Worm (Caenorhabditis elegans) whole organism, L1 larva: ENCODE results near the gene R05D3.8.
A peak's percentile ranks its signal among the peaks of the same experiment; 100 is the strongest.

ENCODE experiments used
- C34B4.2 ChIP-seq: sonication (generic microtip); optimal IDR thresholded peaks from 2 replicates; lab custom pipeline; 2017; ENCODE audit warnings: mild to moderate bottlenecking, missing genetic modification characterization, missing compliant biosample characterization
- blmp-1 ChIP-seq: fragments of 150-350 bp; optimal IDR thresholded peaks from 2 replicates; lab custom pipeline; 2014; ENCODE audit warnings: missing biosample characterization, missing genetic modification characterization
- ceh-63 ChIP-seq: fragments of 200-800 bp; sonication (Bioruptor generic); optimal IDR thresholded peaks from 2 replicates; lab custom pipeline; 2018; ENCODE audit warnings: mild to moderate bottlenecking, missing genetic modification characterization, missing compliant biosample characterization
- ceh-82 ChIP-seq, 3 experiments: fragments of 150-350 bp in 1 of 3; sonication (generic microtip) in 2 of 3; optimal IDR thresholded peaks; 2 replicates each; lab custom pipeline; 2014 to 2017; ENCODE audit warnings: missing biosample characterization in 3 of 3, missing genetic modification characterization in 3 of 3
- ceh-88 ChIP-seq: fragments of 200-800 bp; sonication (Bioruptor generic); IDR thresholded peaks from 2 replicates; pipeline ENCODE4 v1.3.6; 2022; ENCODE audit warnings: missing genetic modification characterization, missing compliant biosample characterization
- ceh-90 ChIP-seq: sonication (generic microtip); optimal IDR thresholded peaks from 2 replicates; lab custom pipeline; 2016; ENCODE audit warnings: missing genetic modification characterization, missing compliant biosample characterization
- ces-1 ChIP-seq: fragments of 150-350 bp; optimal IDR thresholded peaks from 2 replicates; lab custom pipeline; 2014; ENCODE audit warnings: missing biosample characterization, missing genetic modification reagents, missing genetic modification characterization
- dsc-1 ChIP-seq: sonication (generic microtip); optimal IDR thresholded peaks from 2 replicates; lab custom pipeline; 2016; ENCODE audit warnings: mild to moderate bottlenecking, missing genetic modification characterization, missing compliant biosample characterization
- efl-1 ChIP-seq, 4 experiments: fragments of 150-350 bp; optimal IDR thresholded peaks in 3 of 4; peaks in 1 of 4; 1 replicate in 1 of 4; 2 replicates in 3 of 4; lab custom pipeline; 2014; ENCODE audit warnings: missing biosample characterization in 2 of 4, missing genetic modification characterization in 2 of 4, missing genetic modification reagents in 2 of 4
- elt-2 ChIP-seq: sonication (generic microtip); optimal IDR thresholded peaks from 2 replicates; lab custom pipeline; 2016; ENCODE audit warnings: missing genetic modification characterization, mild to moderate bottlenecking, inconsistent platforms, missing compliant biosample characterization, missing genetic modification reagents
- ets-5 ChIP-seq: fragments of 200-800 bp; sonication (Bioruptor generic); IDR thresholded peaks from 2 replicates; pipeline ENCODE4 v1.3.6; 2022; ENCODE audit warnings: missing genetic modification characterization, missing compliant biosample characterization
- fkh-4 ChIP-seq: sonication (generic microtip); optimal IDR thresholded peaks from 2 replicates; lab custom pipeline; 2016; ENCODE audit warnings: missing compliant biosample characterization, missing genetic modification characterization, borderline replicate concordance
- grh-1 ChIP-seq: fragments of 200-800 bp; sonication (Bioruptor generic); IDR thresholded peaks from 2 replicates; pipeline ENCODE4 v1.3.6; 2022; ENCODE audit warnings: missing genetic modification reagents, missing genetic modification characterization, missing compliant biosample characterization
- hlh-17 ChIP-seq: fragments of 200-800 bp; sonication (Bioruptor generic); optimal IDR thresholded peaks from 2 replicates; lab custom pipeline; 2018; ENCODE audit warnings: missing genetic modification characterization, mild to moderate bottlenecking, missing compliant biosample characterization, moderate library complexity, borderline replicate concordance
- hlh-4 ChIP-seq: sonication (generic microtip); optimal IDR thresholded peaks from 2 replicates; lab custom pipeline; 2016; ENCODE audit warnings: mild to moderate bottlenecking, missing genetic modification characterization, missing compliant biosample characterization
- hpl-2 ChIP-seq: fragments of 150-350 bp; optimal IDR thresholded peaks from 2 replicates; lab custom pipeline; 2014; ENCODE audit warnings: missing biosample characterization, missing genetic modification reagents, missing genetic modification characterization
- irx-1 ChIP-seq: sonication (generic microtip); optimal IDR thresholded peaks from 2 replicates; lab custom pipeline; 2016; ENCODE audit warnings: missing genetic modification characterization, missing compliant biosample characterization
- isw-1 ChIP-seq: fragments of 200-800 bp; sonication (Bioruptor generic); IDR thresholded peaks from 2 replicates; pipeline ENCODE4 v1.3.6; 2022; ENCODE audit warnings: missing genetic modification characterization, missing compliant biosample characterization
- jun-1 ChIP-seq: fragments of 150-350 bp; optimal IDR thresholded peaks from 2 replicates; lab custom pipeline; 2014; ENCODE audit warnings: missing biosample characterization, missing genetic modification reagents, missing genetic modification characterization
- lin-13 ChIP-seq: fragments of 150-350 bp; optimal IDR thresholded peaks from 2 replicates; lab custom pipeline; 2014; ENCODE audit warnings: missing biosample characterization, missing genetic modification reagents, missing genetic modification characterization
- lin-15B ChIP-seq: fragments of 150-350 bp; sonication (generic microtip); optimal IDR thresholded peaks from 3 replicates; lab custom pipeline; 2014; ENCODE audit warnings: missing biosample characterization, missing genetic modification characterization
- lin-35 ChIP-seq, 2 experiments: fragments of 150-350 bp; optimal IDR thresholded peaks; 2 replicates each; lab custom pipeline; 2014; ENCODE audit warnings: missing biosample characterization in 2 of 2, missing genetic modification characterization in 2 of 2, missing genetic modification reagents in 2 of 2
- lin-39 ChIP-seq: fragments of 150-350 bp; optimal IDR thresholded peaks from 2 replicates; lab custom pipeline; 2014; ENCODE audit warnings: missing biosample characterization, missing genetic modification reagents, missing genetic modification characterization
- lir-3 ChIP-seq: sonication (generic microtip); optimal IDR thresholded peaks from 2 replicates; lab custom pipeline; 2016; ENCODE audit warnings: mild to moderate bottlenecking, missing genetic modification characterization, moderate library complexity, missing compliant biosample characterization; ENCODE audit not compliant: poor library complexity
- mdl-1 ChIP-seq, 2 experiments: fragments of 150-350 bp; optimal IDR thresholded peaks; 2 replicates each; lab custom pipeline; 2014 to 2017; ENCODE audit warnings: missing biosample characterization in 2 of 2, missing genetic modification characterization in 2 of 2, inconsistent platforms in 1 of 2
- mep-1 ChIP-seq: fragments of 150-350 bp; optimal IDR thresholded peaks from 2 replicates; lab custom pipeline; 2014; ENCODE audit warnings: missing biosample characterization, missing genetic modification characterization
- nhr-12 ChIP-seq: sonication (generic microtip); optimal IDR thresholded peaks from 2 replicates; lab custom pipeline; 2017; ENCODE audit warnings: missing biosample characterization, missing genetic modification characterization
- nhr-20 ChIP-seq: sonication (generic microtip); optimal IDR thresholded peaks from 2 replicates; lab custom pipeline; 2016; ENCODE audit warnings: mild to moderate bottlenecking, missing genetic modification characterization, missing compliant biosample characterization
- nhr-47 ChIP-seq: sonication (generic microtip); optimal IDR thresholded peaks from 2 replicates; lab custom pipeline; 2016; ENCODE audit warnings: mild to moderate bottlenecking, missing genetic modification characterization, moderate library complexity, missing compliant biosample characterization
- nhr-77 ChIP-seq: fragments of 150-350 bp; optimal IDR thresholded peaks from 2 replicates; lab custom pipeline; 2014; ENCODE audit warnings: missing biosample characterization, missing genetic modification characterization
- nhr-85 ChIP-seq: sonication (generic microtip); peaks from one replicate; lab custom pipeline; 2016; ENCODE audit warnings: missing genetic modification characterization, inconsistent platforms, missing compliant biosample characterization
- nhr-90 ChIP-seq: sonication (generic microtip); optimal IDR thresholded peaks from 2 replicates; lab custom pipeline; 2016; ENCODE audit warnings: mild to moderate bottlenecking, missing genetic modification characterization, missing compliant biosample characterization; ENCODE audit not compliant: poor library complexity
- pag-3 ChIP-seq: sonication (generic microtip); optimal IDR thresholded peaks from 2 replicates; lab custom pipeline; 2017; ENCODE audit warnings: missing genetic modification characterization, mild to moderate bottlenecking, missing compliant biosample characterization, antibody characterized with exemption, borderline replicate concordance; ENCODE audit not compliant: insufficient read depth
- pqm-1 ChIP-seq: sonication (generic microtip); optimal IDR thresholded peaks from 3 replicates; lab custom pipeline; 2017; ENCODE audit warnings: missing biosample characterization, missing genetic modification characterization
- skn-1 ChIP-seq: fragments of 150-350 bp; optimal IDR thresholded peaks from 2 replicates; lab custom pipeline; 2014; ENCODE audit warnings: missing biosample characterization, missing genetic modification characterization
- snpc-4 ChIP-seq: fragments of 150-350 bp; optimal IDR thresholded peaks from 2 replicates; lab custom pipeline; 2014; ENCODE audit warnings: missing biosample characterization, missing genetic modification characterization
- snu-23 ChIP-seq: sonication (generic microtip); optimal IDR thresholded peaks from 2 replicates; lab custom pipeline; 2016; ENCODE audit warnings: missing genetic modification characterization, missing compliant biosample characterization
- sox-4 ChIP-seq: sonication (generic microtip); optimal IDR thresholded peaks from 2 replicates; lab custom pipeline; 2016; ENCODE audit warnings: missing genetic modification characterization, missing compliant biosample characterization
- sup-37 ChIP-seq: fragments of 200-800 bp; sonication (Bioruptor generic); optimal IDR thresholded peaks from 2 replicates; lab custom pipeline; 2018; ENCODE audit warnings: mild to moderate bottlenecking, missing genetic modification characterization, missing compliant biosample characterization
- tlp-1 ChIP-seq: fragments of 150-350 bp; optimal IDR thresholded peaks from 2 replicates; lab custom pipeline; 2014; ENCODE audit warnings: missing biosample characterization, missing genetic modification characterization
- unc-130 ChIP-seq: fragments of 150-350 bp; optimal IDR thresholded peaks from 2 replicates; lab custom pipeline; 2017; ENCODE audit warnings: missing biosample characterization, missing genetic modification characterization, inconsistent platforms
- vab-15 ChIP-seq: sonication (generic microtip); optimal IDR thresholded peaks from 2 replicates; lab custom pipeline; 2017; ENCODE audit warnings: missing genotype, mild to moderate bottlenecking, missing genetic modification characterization, missing compliant biosample characterization
- xbp-1 ChIP-seq: sonication (generic microtip); optimal IDR thresholded peaks from 2 replicates; lab custom pipeline; 2016; ENCODE audit warnings: missing genetic modification characterization, missing compliant biosample characterization
- zag-1 ChIP-seq: fragments of 150-350 bp; optimal IDR thresholded peaks from 2 replicates; lab custom pipeline; 2014; ENCODE audit warnings: missing biosample characterization, missing genetic modification characterization
- zip-4 ChIP-seq: fragments of 200-800 bp; sonication (Bioruptor generic); optimal IDR thresholded peaks from 2 replicates; lab custom pipeline; 2018; ENCODE audit warnings: mild to moderate bottlenecking, missing genetic modification characterization, moderate library complexity, missing compliant biosample characterization
- ztf-11 ChIP-seq, 2 experiments: sonication (generic microtip); optimal IDR thresholded peaks; 2 replicates each; lab custom pipeline; 2016 to 2017; ENCODE audit warnings: missing genetic modification characterization in 2 of 2, missing biosample characterization in 1 of 2, missing compliant biosample characterization in 1 of 2
- ztf-4 ChIP-seq: fragments of 150-350 bp; optimal IDR thresholded peaks from 2 replicates; lab custom pipeline; 2014; ENCODE audit warnings: missing biosample characterization, missing genetic modification characterization

The R05D3.8 gene

DNA sequence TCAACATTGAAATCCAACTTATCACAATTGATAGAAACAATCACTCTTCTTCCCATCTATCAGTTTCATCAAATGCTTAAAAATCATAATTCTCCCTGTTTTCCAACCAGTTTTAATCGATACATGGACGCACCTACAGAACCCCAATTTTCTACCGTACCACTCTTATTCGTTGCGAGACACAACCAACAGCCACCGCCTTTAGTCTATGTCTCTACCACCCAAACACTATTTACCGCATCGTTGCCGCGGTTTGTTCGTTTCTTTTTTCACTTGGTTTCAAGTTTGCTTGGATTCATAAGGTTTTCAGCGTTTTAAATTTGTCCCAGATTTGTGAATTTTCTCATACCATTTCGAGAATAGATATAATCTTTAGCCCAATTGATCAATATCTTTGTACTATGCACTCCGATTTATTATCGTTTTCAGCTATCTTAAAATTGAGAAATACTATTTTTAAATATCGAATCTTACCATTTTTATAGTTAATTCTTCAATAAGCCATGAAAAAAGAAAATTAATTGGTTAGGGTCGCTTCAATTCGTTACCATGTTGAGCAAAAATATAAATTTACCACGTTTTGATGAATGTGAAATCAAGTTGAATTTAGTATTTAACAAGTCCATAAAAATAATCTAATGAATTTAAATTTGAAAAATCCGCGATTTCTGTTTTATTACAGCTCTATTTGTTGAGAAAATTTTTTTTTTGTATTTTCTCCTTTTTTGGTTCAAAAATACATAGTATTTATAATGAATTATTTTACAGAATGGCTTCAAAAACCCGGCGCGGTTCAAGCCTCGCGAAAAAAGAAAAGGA, 47.7 kb downstream of the R05D3.8 start, which contains the start of gene F10E9.3 (continued):
- TF ChIP-seq ets-5 (no peak), lir-3 (tag; lab: Kevin White, UChicago) (no peak), unc-130 (tag; lab: Kevin White, UChicago) (no peak), ceh-88 (no peak), snu-23 (peak; percentile 23), lin-35 (GFP tag; optimal IDR thresholded peaks at IDR 0.05; lab: Kevin White, UChicago) (peak; percentile 3 to 72), elt-2 (no peak), ces-1 (GFP tag; lab: Kevin White, UChicago) (no peak), hpl-2 (GFP tag; lab: Kevin White, UChicago) (no peak), lin-15B (no peak), nhr-12 (no peak), skn-1 (peak; percentile 21), snpc-4 (tag; lab: Kevin White, UChicago) (no peak), xbp-1 (tag; lab: Kevin White, UChicago) (no peak)
- TF ChIP-seq, all 84 proteins: peak for 10

- TF ChIP-seq blmp-1 (no peak), sup-37 (GFP tag; lab: Kevin White, UChicago) (no peak), fkh-4 (no peak), lin-39 (no peak), mdl-1 (tag; optimal IDR thresholded peaks at IDR 0.05; lab: Kevin White, UChicago) (no peak), zip-4 (GFP tag; lab: Kevin White, UChicago) (no peak), mep-1 (no peak), ceh-63 (no peak), hpl-2 (GFP tag; lab: Kevin White, UChicago) (no peak), zag-1 (tag; lab: Kevin White, UChicago) (no peak), unc-130 (tag; lab: Kevin White, UChicago) (no peak)
These were observed 49.9 kb downstream of the R05D3.8 start, which contains the start of gene F10E9.4 for ce11 chrIII:8308238-8308637. Gene F10E9.4 (plus strand): TSS chrIII:8308538.

DNA sequence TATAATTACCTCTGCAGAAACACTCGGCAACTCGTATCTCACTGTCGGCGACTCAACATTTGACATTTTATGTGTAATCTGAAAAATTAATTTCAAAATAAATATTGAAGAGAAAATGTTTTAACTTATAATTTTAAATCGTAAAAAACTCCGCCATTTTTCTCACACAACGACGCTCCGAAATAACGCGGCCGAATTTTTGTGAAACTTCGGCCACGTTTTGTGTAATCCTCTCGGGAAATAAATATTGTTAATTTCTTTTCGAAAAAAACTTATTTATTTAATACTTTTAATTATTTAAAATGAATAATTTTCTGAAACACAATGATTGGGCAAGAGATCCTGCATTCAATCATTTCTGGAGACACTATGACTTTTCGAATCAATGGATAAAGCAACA, 50.8 kb downstream of the R05D3.8 start, which contains the start of the genes F10E9.7 and F10E9.5:
Gene F10E9.7 (minus strand): TSS at position 86 of the 400 bp plus-strand sequence.
Gene F10E9.5 (plus strand): TSS at position 237 of the 400 bp plus-strand sequence.
- no peak; the same call in 1 of the 2 replicates for TF ChIP-seq grh-1
- TF ChIP-seq sox-4 = peak; percentile 97
- TF ChIP-seq jun-1 (tag; lab: Kevin White, UChicago) = peak; percentile 43
- peak; percentile 97 for TF ChIP-seq dsc-1 (tag; lab: Kevin White, UChicago)
- no peak for TF ChIP-seq tlp-1 (tag; lab: Kevin White, UChicago)
- peak; percentile 79 for TF ChIP-seq ceh-63
- peak; percentile 96 for TF ChIP-seq nhr-47 (tag; lab: Kevin White, UChicago)
- peak; percentile 75 for TF ChIP-seq snpc-4 (tag; lab: Kevin White, UChicago)
- TF ChIP-seq pag-3 = peak; percentile 16
- TF ChIP-seq unc-130 (tag; lab: Kevin White, UChicago) = peak; percentile 99
- TF ChIP-seq pqm-1 = no peak
- TF ChIP-seq hlh-17 (GFP tag; lab: Kevin White, UChicago) = no peak
- peak; percentile 96 for TF ChIP-seq ceh-90 (tag; lab: Kevin White, UChicago)
- peak; percentile 75 to 90 for TF ChIP-seq efl-1 (optimal IDR thresholded peaks at IDR 0.05; lab: Kevin White, UChicago)
- TF ChIP-seq efl-1 (GFP tag; optimal IDR thresholded peaks at IDR 0.05 in 1 of 2; lab: Kevin White, UChicago) = peak; percentile 90 to 98
- peak; percentile 99 for TF ChIP-seq mep-1
- peak; percentile 95 for TF ChIP-seq snu-23
- TF ChIP-seq lin-13 = peak; percentile 79
- peak; percentile 97 for TF ChIP-seq nhr-20 (tag; lab: Kevin White, UChicago)
- TF ChIP-seq isw-1 (GFP tag; lab: Robert Waterston, UW) = peak; percentile 87
- peak; percentile 98 for TF ChIP-seq nhr-90 (tag; lab: Kevin White, UChicago)
- TF ChIP-seq ztf-4 (tag; lab: Kevin White, UChicago) = peak; percentile 67
- TF ChIP-seq vab-15 = peak; percentile 82
- no peak for TF ChIP-seq nhr-77 (tag; lab: Kevin White, UChicago)
- TF ChIP-seq blmp-1 = peak; percentile 88
- peak in 1 of 2 experiments; percentile 99 for TF ChIP-seq ztf-11 (tag; optimal IDR thresholded peaks at IDR 0.05; lab: Kevin White, UChicago)
- peak; percentile 86 to 92 (median 87) for TF ChIP-seq ceh-82 (tag; optimal IDR thresholded peaks at IDR 0.05; lab: Kevin White, UChicago)
- peak; percentile 96 for TF ChIP-seq nhr-85 (tag; lab: Kevin White, UChicago)
- no peak for TF ChIP-seq C34B4.2 (tag; lab: Kevin White, UChicago)
- TF ChIP-seq hlh-4 (tag; lab: Kevin White, UChicago) = peak; percentile 85
- peak; percentile 98 for TF ChIP-seq irx-1
